Worm (Caenorhabditis elegans) whole organism, L4/young adult: ENCODE data around the gene Y67D8A.2.

Experiments
- W03F9.2 ChIP-seq: fragments of 150-350 bp; optimal IDR thresholded peaks from 2 replicates; lab custom pipeline; 2014; ENCODE audit warnings: missing biosample characterization, missing genetic modification characterization
- dao-5 ChIP-seq: sonication (generic microtip); optimal IDR thresholded peaks from 2 replicates; lab custom pipeline; 2016; ENCODE audit warnings: missing genotype, missing genetic modification characterization, moderate library complexity, missing compliant biosample characterization

DNA sequence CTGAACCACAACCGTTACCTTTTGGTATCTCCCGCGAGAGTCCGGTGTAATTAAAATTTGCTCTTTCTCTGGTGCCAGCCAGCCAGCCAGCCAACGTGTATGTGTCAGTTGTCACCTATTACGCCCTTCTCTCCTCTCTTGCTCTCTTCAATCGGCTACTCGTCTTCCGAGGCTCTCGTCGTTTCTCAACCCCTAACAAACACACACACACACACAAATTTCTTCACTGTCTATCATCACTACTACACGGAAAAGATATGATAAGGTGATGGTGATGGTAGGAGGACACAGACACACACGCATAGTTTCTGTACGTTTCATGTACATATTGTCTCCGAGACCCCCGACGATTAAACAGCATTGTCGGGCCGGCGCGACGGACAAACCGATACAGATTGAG is 9.4 kb downstream of the Y67D8A.2 start:
- TF ChIP-seq dao-5 (tag; lab: Kevin White, UChicago) (no peak), W03F9.2 (no peak)
